Worm (Caenorhabditis elegans) whole organism, L1 larva: ENCODE measurements around the gene str-211.
A peak's percentile ranks its signal among the peaks of the same experiment; 100 is the strongest.

Experiments used
- C04F5.9 ChIP-seq: sonication (generic microtip); optimal IDR thresholded peaks from 2 replicates; lab custom pipeline; 2016; ENCODE audit warnings: missing genetic modification characterization, missing compliant biosample characterization
- C16A3.4 ChIP-seq: fragments of 150-350 bp; optimal IDR thresholded peaks from 2 replicates; lab custom pipeline; 2014; ENCODE audit warnings: missing biosample characterization, missing genetic modification characterization
- C34B4.2 ChIP-seq: sonication (generic microtip); optimal IDR thresholded peaks from 2 replicates; lab custom pipeline; 2017; ENCODE audit warnings: mild to moderate bottlenecking, missing genetic modification characterization, missing compliant biosample characterization
- F16B12.6 ChIP-seq: fragments of 150-350 bp; optimal IDR thresholded peaks from 2 replicates; lab custom pipeline; 2014; ENCODE audit warnings: missing biosample characterization, missing genetic modification characterization
- alr-1 ChIP-seq: fragments of 200-800 bp; sonication (Bioruptor generic); optimal IDR thresholded peaks from 2 replicates; lab custom pipeline; 2018; ENCODE audit warnings: borderline replicate concordance, mild to moderate bottlenecking, missing genetic modification characterization, missing compliant biosample characterization
- aly-2 ChIP-seq: fragments of 150-350 bp; optimal IDR thresholded peaks from 2 replicates; lab custom pipeline; 2014; ENCODE audit warnings: missing biosample characterization, missing genetic modification characterization
- ceh-8 ChIP-seq: fragments of 200-800 bp; sonication (Bioruptor generic); optimal IDR thresholded peaks from 2 replicates; lab custom pipeline; 2018; ENCODE audit warnings: mild to moderate bottlenecking, missing genetic modification characterization, moderate library complexity, missing compliant biosample characterization
- ceh-82 ChIP-seq, 3 experiments: fragments of 150-350 bp in 1 of 3; sonication (generic microtip) in 2 of 3; optimal IDR thresholded peaks; 2 replicates each; lab custom pipeline; 2014 to 2017; ENCODE audit warnings: missing biosample characterization in 3 of 3, missing genetic modification characterization in 3 of 3
- dpl-1 ChIP-seq, 3 experiments: fragments of 150-350 bp in 2 of 3; sonication (generic microtip) in 1 of 3; optimal IDR thresholded peaks; 2 replicates each; lab custom pipeline; 2014 to 2017; ENCODE audit warnings: missing biosample characterization in 3 of 3, missing genetic modification characterization in 3 of 3, missing genetic modification reagents in 3 of 3
- efl-1 ChIP-seq, 4 experiments: fragments of 150-350 bp; optimal IDR thresholded peaks in 3 of 4; peaks in 1 of 4; 1 replicate in 1 of 4; 2 replicates in 3 of 4; lab custom pipeline; 2014; ENCODE audit warnings: missing biosample characterization in 2 of 4, missing genetic modification characterization in 2 of 4, missing genetic modification reagents in 2 of 4
- egl-13 ChIP-seq: sonication (generic microtip); optimal IDR thresholded peaks from 2 replicates; lab custom pipeline; 2016; ENCODE audit warnings: missing genotype, missing genetic modification reagents, missing genetic modification characterization, missing compliant biosample characterization
- elt-2 ChIP-seq: sonication (generic microtip); optimal IDR thresholded peaks from 2 replicates; lab custom pipeline; 2016; ENCODE audit warnings: missing genetic modification characterization, mild to moderate bottlenecking, inconsistent platforms, missing compliant biosample characterization, missing genetic modification reagents
- elt-3 ChIP-seq, 6 experiments: fragments of 150-350 bp in 1 of 6; sonication (generic microtip); optimal IDR thresholded peaks; 2 replicates each; lab custom pipeline; 2017 to 2018; ENCODE audit warnings: missing biosample characterization in 6 of 6, missing genetic modification characterization in 6 of 6, inconsistent platforms in 1 of 6
- ets-5 ChIP-seq: fragments of 200-800 bp; sonication (Bioruptor generic); IDR thresholded peaks from 2 replicates; pipeline ENCODE4 v1.3.6; 2022; ENCODE audit warnings: missing genetic modification characterization, missing compliant biosample characterization
- fos-1 ChIP-seq: fragments of 150-350 bp; optimal IDR thresholded peaks from 2 replicates; lab custom pipeline; 2014; ENCODE audit warnings: missing biosample characterization, missing genetic modification characterization
- hlh-4 ChIP-seq: sonication (generic microtip); optimal IDR thresholded peaks from 2 replicates; lab custom pipeline; 2016; ENCODE audit warnings: mild to moderate bottlenecking, missing genetic modification characterization, missing compliant biosample characterization
- jun-1 ChIP-seq: fragments of 150-350 bp; optimal IDR thresholded peaks from 2 replicates; lab custom pipeline; 2014; ENCODE audit warnings: missing biosample characterization, missing genetic modification reagents, missing genetic modification characterization
- lin-15B ChIP-seq: fragments of 150-350 bp; sonication (generic microtip); optimal IDR thresholded peaks from 3 replicates; lab custom pipeline; 2014; ENCODE audit warnings: missing biosample characterization, missing genetic modification characterization
- mab-9 ChIP-seq: fragments of 200-800 bp; sonication (Bioruptor generic); IDR thresholded peaks from 2 replicates; pipeline ENCODE4 v1.3.6; 2022; ENCODE audit warnings: missing genetic modification reagents, missing genetic modification characterization, missing compliant biosample characterization
- mef-2 ChIP-seq: fragments of 150-350 bp; optimal IDR thresholded peaks from 2 replicates; lab custom pipeline; 2014; ENCODE audit warnings: missing biosample characterization, missing genetic modification characterization
- mep-1 ChIP-seq: fragments of 150-350 bp; optimal IDR thresholded peaks from 2 replicates; lab custom pipeline; 2014; ENCODE audit warnings: missing biosample characterization, missing genetic modification characterization
- nhr-20 ChIP-seq: sonication (generic microtip); optimal IDR thresholded peaks from 2 replicates; lab custom pipeline; 2016; ENCODE audit warnings: mild to moderate bottlenecking, missing genetic modification characterization, missing compliant biosample characterization
- nhr-237 ChIP-seq: fragments of 150-350 bp; optimal IDR thresholded peaks from 2 replicates; lab custom pipeline; 2014; ENCODE audit warnings: missing biosample characterization, missing genetic modification characterization
- nhr-47 ChIP-seq: sonication (generic microtip); optimal IDR thresholded peaks from 2 replicates; lab custom pipeline; 2016; ENCODE audit warnings: mild to moderate bottlenecking, missing genetic modification characterization, moderate library complexity, missing compliant biosample characterization
- nhr-71 ChIP-seq: sonication (generic microtip); optimal IDR thresholded peaks from 2 replicates; lab custom pipeline; 2016; ENCODE audit warnings: mild to moderate bottlenecking, missing genetic modification characterization, moderate library complexity, missing compliant biosample characterization
- nhr-90 ChIP-seq: sonication (generic microtip); optimal IDR thresholded peaks from 2 replicates; lab custom pipeline; 2016; ENCODE audit warnings: mild to moderate bottlenecking, missing genetic modification characterization, missing compliant biosample characterization; ENCODE audit not compliant: poor library complexity
- pag-3 ChIP-seq: sonication (generic microtip); optimal IDR thresholded peaks from 2 replicates; lab custom pipeline; 2017; ENCODE audit warnings: missing genetic modification characterization, mild to moderate bottlenecking, missing compliant biosample characterization, antibody characterized with exemption, borderline replicate concordance; ENCODE audit not compliant: insufficient read depth
- pax-3 ChIP-seq: fragments of 200-800 bp; sonication (Bioruptor generic); optimal IDR thresholded peaks from 2 replicates; lab custom pipeline; 2018; ENCODE audit warnings: mild to moderate bottlenecking, missing genetic modification characterization, moderate library complexity, missing compliant biosample characterization
- skn-1 ChIP-seq: fragments of 150-350 bp; optimal IDR thresholded peaks from 2 replicates; lab custom pipeline; 2014; ENCODE audit warnings: missing biosample characterization, missing genetic modification characterization
- snu-23 ChIP-seq: sonication (generic microtip); optimal IDR thresholded peaks from 2 replicates; lab custom pipeline; 2016; ENCODE audit warnings: missing genetic modification characterization, missing compliant biosample characterization
- sup-37 ChIP-seq: fragments of 200-800 bp; sonication (Bioruptor generic); optimal IDR thresholded peaks from 2 replicates; lab custom pipeline; 2018; ENCODE audit warnings: mild to moderate bottlenecking, missing genetic modification characterization, missing compliant biosample characterization
- tbx-2 ChIP-seq: sonication (generic microtip); optimal IDR thresholded peaks from 2 replicates; lab custom pipeline; 2016; ENCODE audit warnings: missing genetic modification characterization, missing compliant biosample characterization
- tlp-1 ChIP-seq: fragments of 150-350 bp; optimal IDR thresholded peaks from 2 replicates; lab custom pipeline; 2014; ENCODE audit warnings: missing biosample characterization, missing genetic modification characterization
- unc-130 ChIP-seq: fragments of 150-350 bp; optimal IDR thresholded peaks from 2 replicates; lab custom pipeline; 2017; ENCODE audit warnings: missing biosample characterization, missing genetic modification characterization, inconsistent platforms
- unc-98 ChIP-seq: fragments of 200-800 bp; sonication (Bioruptor generic); IDR thresholded peaks from 2 replicates; pipeline ENCODE4 v1.3.6; 2022; ENCODE audit warnings: missing genetic modification characterization, missing compliant biosample characterization
- zag-1 ChIP-seq: fragments of 150-350 bp; optimal IDR thresholded peaks from 2 replicates; lab custom pipeline; 2014; ENCODE audit warnings: missing biosample characterization, missing genetic modification characterization
- zip-4 ChIP-seq: fragments of 200-800 bp; sonication (Bioruptor generic); optimal IDR thresholded peaks from 2 replicates; lab custom pipeline; 2018; ENCODE audit warnings: mild to moderate bottlenecking, missing genetic modification characterization, moderate library complexity, missing compliant biosample characterization

Gene str-211

DNA sequence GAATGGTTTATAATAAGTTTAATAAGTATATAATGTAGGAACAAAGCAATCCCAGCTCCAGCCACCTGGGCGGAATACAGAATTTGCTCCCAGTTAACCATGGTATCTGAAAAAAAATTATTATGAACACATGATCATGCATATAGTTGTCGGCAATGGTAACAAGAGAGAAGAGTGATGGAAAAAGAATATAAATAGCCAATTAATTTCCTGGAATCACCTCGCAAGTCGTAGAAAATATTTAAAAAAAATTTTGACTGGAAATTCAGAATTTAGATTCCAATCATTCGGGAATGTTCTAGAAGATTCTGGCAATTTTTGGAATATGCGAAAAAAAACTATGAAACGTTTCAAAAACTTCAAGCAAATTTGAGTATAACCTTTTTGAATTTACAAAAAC lies at the start of gene str-211:
Gene str-211 (minus strand): TSS at position 101 of the 400 bp plus-strand sequence.
- TF ChIP-seq ceh-8, result no peak
- no peak for TF ChIP-seq unc-130 (tag; lab: Kevin White, UChicago)
- TF ChIP-seq snu-23 (GFP tag; lab: Kevin White, UChicago), result no peak
- no peak for TF ChIP-seq nhr-47 (tag; lab: Kevin White, UChicago)
- TF ChIP-seq sup-37 (GFP tag; lab: Kevin White, UChicago), result no peak
- TF ChIP-seq egl-13 (tag; lab: Kevin White, UChicago), result no peak
- no peak for TF ChIP-seq unc-98 (GFP tag; lab: Robert Waterston, UW)
- no peak for TF ChIP-seq dpl-1 (GFP tag; optimal IDR thresholded peaks at IDR 0.05; lab: Kevin White, UChicago)
- no peak for TF ChIP-seq tlp-1 (tag; lab: Kevin White, UChicago)
- TF ChIP-seq nhr-20, result no peak
- TF ChIP-seq hlh-4, result no peak
- no peak for TF ChIP-seq zip-4 (GFP tag; lab: Kevin White, UChicago)
- no peak for TF ChIP-seq ets-5
- no peak for TF ChIP-seq aly-2 (tag; lab: Kevin White, UChicago)
- no peak for TF ChIP-seq C34B4.2 (tag; lab: Kevin White, UChicago)
- TF ChIP-seq C16A3.4 (tag; lab: Kevin White, UChicago), result no peak
- TF ChIP-seq alr-1 (tag; lab: Kevin White, UChicago), result no peak
- TF ChIP-seq nhr-90, result no peak
- TF ChIP-seq elt-2, result no peak

- TF ChIP-seq mep-1 (tag; lab: Kevin White, UChicago), result no peak
- TF ChIP-seq efl-1 (optimal IDR thresholded peaks at IDR 0.05; lab: Kevin White, UChicago), result no peak
- TF ChIP-seq efl-1 (GFP tag; optimal IDR thresholded peaks at IDR 0.05 in 1 of 2; lab: Kevin White, UChicago), result peak in 1 of 2 experiments; percentile 60
- no peak for TF ChIP-seq nhr-71 (tag; lab: Kevin White, UChicago)
- no peak for TF ChIP-seq fos-1
- no peak for TF ChIP-seq C04F5.9 (tag; lab: Kevin White, UChicago)
Measured at ce11 chrV:4987097-4987496, 43.0 kb upstream of the str-211 start, which contains the start of gene ncx-8. TSS of gene ncx-8 (minus strand) at chrV:4987197.

DNA sequence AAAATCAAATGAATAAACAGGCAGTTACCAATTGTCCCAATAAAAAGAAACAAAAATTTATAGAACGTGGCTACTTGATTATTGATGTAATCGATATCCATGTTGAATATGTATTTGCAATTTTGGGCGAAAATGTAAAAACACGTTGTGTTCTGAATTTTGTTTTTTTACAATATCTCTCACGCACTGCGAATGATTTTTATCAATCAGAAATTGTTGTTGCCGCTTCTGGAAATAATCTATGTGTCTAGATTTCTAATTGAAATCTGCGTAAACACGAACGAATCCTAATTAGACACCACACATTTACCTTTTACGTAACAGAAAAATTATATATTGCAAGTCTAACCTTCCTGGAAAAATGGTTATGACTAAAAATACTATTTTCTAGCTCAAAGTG lies 39.0 kb upstream of the str-211 start, which contains the start of gene srsx-13:
Gene srsx-13 (minus strand): TSS at position 101 of the 400 bp plus-strand sequence.
- TF ChIP-seq mef-2 (tag; lab: Kevin White, UChicago), result no peak
- no peak for TF ChIP-seq lin-15B
- no peak for TF ChIP-seq elt-3 (tag; optimal IDR thresholded peaks at IDR 0.05; lab: Kevin White, UChicago)

ce11 chrV:4980873-4981272 lies 36.8 kb upstream of the str-211 start, which contains the start of gene srsx-12:
TSS of gene srsx-12 (minus strand) at chrV:4980973.
- TF ChIP-seq jun-1 (tag; lab: Kevin White, UChicago) (no peak), fos-1 (no peak), skn-1 (tag; lab: Kevin White, UChicago) (no peak), ceh-82 (tag; optimal IDR thresholded peaks at IDR 0.05; lab: Kevin White, UChicago) (no peak), nhr-237 (no peak), tbx-2 (tag; lab: Kevin White, UChicago) (no peak), pag-3 (tag; lab: Kevin White, UChicago) (no peak), F16B12.6 (no peak), pax-3 (tag; lab: Kevin White, UChicago) (no peak), nhr-71 (tag; lab: Kevin White, UChicago) (no peak), zag-1 (no peak), mab-9 (GFP tag; lab: Robert Waterston, UW) (no peak), ceh-8 (no peak), dpl-1 (GFP tag; optimal IDR thresholded peaks at IDR 0.05; lab: Kevin White, UChicago) (no peak)
